Fruit fly (Drosophila melanogaster) whole organism, adult: Measurements from ENCODE around the gene CG7394.

Source experiments
- CG14711 ChIP-seq: fragments of 200-800 bp; sonication (Bioruptor generic); optimal IDR thresholded peaks from 2 replicates; lab custom pipeline; 2018; ENCODE audit warnings: missing biosample characterization, mild to moderate bottlenecking, missing genetic modification characterization, moderate library complexity
- CG33017 ChIP-seq: fragments of 200-800 bp; sonication (Bioruptor generic); optimal IDR thresholded peaks from 2 replicates; lab custom pipeline; 2018; ENCODE audit warnings: missing biosample characterization, mild to moderate bottlenecking, missing genetic modification characterization, moderate library complexity
- CG7101 ChIP-seq: fragments of 200-800 bp; sonication (Bioruptor generic); optimal IDR thresholded peaks from 2 replicates; lab custom pipeline; 2018; ENCODE audit warnings: missing biosample characterization, mild to moderate bottlenecking, missing genetic modification characterization, moderate library complexity
- Clk ChIP-seq: fragments of 200-800 bp; sonication (Bioruptor generic); optimal IDR thresholded peaks from 2 replicates; lab custom pipeline; 2017; ENCODE audit warnings: missing biosample characterization, missing genetic modification characterization
- Hr96 ChIP-seq: fragments of 200-800 bp; sonication (Bioruptor generic); optimal IDR thresholded peaks from 2 replicates; lab custom pipeline; 2016; ENCODE audit warnings: missing biosample characterization, missing genetic modification characterization
- toe ChIP-seq: fragments of 200-800 bp; sonication (Bioruptor generic); optimal IDR thresholded peaks from 2 replicates; lab custom pipeline; 2016; ENCODE audit warnings: missing biosample characterization, missing genetic modification characterization

- no peak for TF ChIP-seq CG33017 (tag; lab: Kevin White, UChicago)
- no peak for TF ChIP-seq Clk (GFP tag; lab: Kevin White, UChicago)
- no peak for TF ChIP-seq CG7101 (tag; lab: Kevin White, UChicago)
- TF ChIP-seq Hr96, result no peak
- no peak for TF ChIP-seq toe (GFP tag; lab: Kevin White, UChicago)
- no peak for TF ChIP-seq CG14711 (tag; lab: Kevin White, UChicago)
These were observed 40.2 kb downstream of the CG7394 start for dm6 chr3L:11602040-11602439.
